ENCODE assay signal across 1 fruit fly cellular context in genomic region chr2L:10987370-10987853, dm6.
TF ChIP-seq lines count a peak whose summit lies in the region.

Gene piwi (minus strand): TSS chr2L:10987420.
Gene CG12253 (plus strand): TSS chr2L:10987806.

TF ChIP-seq in whole organism, embryonic, 481 proteins besides CTCF, POLR2A, EP300 and RAD21 (continued from another document):
- TF ChIP-seq chm (GFP tag; IDR thresholded peaks at IDR 0.05; lab: Robert Waterston, UW) (0 out of 2 replicates have a peak, but pooled peaks have one; percentile 34), CG11456 (GFP tag; IDR thresholded peaks at IDR 0.05; lab: Robert Waterston, UW) (no peak; the same call in 2 of the 3 replicates), Max (GFP tag; optimal IDR thresholded peaks at IDR 0.05; lab: Kevin White, UChicago) (peak; percentile 38), CG14014 (GFP tag; IDR thresholded peaks at IDR 0.05; lab: Robert Waterston, UW) (peak; percentile 66; the same call in 1 of the 2 replicates), exex (tag; optimal IDR thresholded peaks at IDR 0.05; lab: Kevin White, UChicago) (no peak), CG7963 (GFP tag; IDR thresholded peaks at IDR 0.05; lab: Robert Waterston, UW; ENCODE audit: partially characterized antibody) (no peak), CG8359 (GFP tag; optimal IDR thresholded peaks at IDR 0.05; lab: Kevin White, UChicago; ENCODE audit: borderline replicate concordance) (no peak), Myb (GFP tag; optimal IDR thresholded peaks at IDR 0.05; lab: Kevin White, UChicago) (peak; percentile 34), bcd (GFP tag; optimal IDR thresholded peaks at IDR 0.05; lab: Kevin White, UChicago) (no peak), fd3F (GFP tag; optimal IDR thresholded peaks at IDR 0.05; lab: Kevin White, UChicago) (peak; percentile 85), Hr3 (GFP tag; optimal IDR thresholded peaks at IDR 0.05; lab: Kevin White, UChicago) (peak; percentile 84), CG6791 (GFP tag; IDR thresholded peaks at IDR 0.05; lab: Robert Waterston, UW; ENCODE audit: partially characterized antibody) (no peak), gcm (GFP tag; optimal IDR thresholded peaks at IDR 0.05; lab: Kevin White, UChicago) (no peak), H15 (GFP tag; IDR thresholded peaks at IDR 0.05; lab: Robert Waterston, UW) (0 out of 3 replicates have a peak, but pooled peaks have one; percentile 35), ash1 (GFP tag; optimal IDR thresholded peaks at IDR 0.05; lab: Kevin White, UChicago) (no peak), repo (GFP tag; optimal IDR thresholded peaks at IDR 0.05; lab: Kevin White, UChicago) (no peak), Mad (GFP tag; optimal IDR thresholded peaks at IDR 0.05; lab: Kevin White, UChicago) (no peak), Usf (GFP tag; optimal IDR thresholded peaks at IDR 0.05; lab: Kevin White, UChicago) (peak; percentile 52), Trl (optimal IDR thresholded peaks at IDR 0.05; lab: Kevin White, UChicago) (no peak), Trl (GFP tag; optimal IDR thresholded peaks at IDR 0.05; lab: Kevin White, UChicago) (peak; percentile 20), CG10366 (GFP tag; IDR thresholded peaks at IDR 0.05; lab: Robert Waterston, UW) (peak; percentile 72; the same call in 1 of the 2 replicates), CkIIα-i1 (GFP tag; IDR thresholded peaks at IDR 0.05; lab: Robert Waterston, UW) (no peak), Doc2 (GFP tag; IDR thresholded peaks at IDR 0.05; lab: Robert Waterston, UW) (no peak), CG2678 (tag; optimal IDR thresholded peaks at IDR 0.05; lab: Kevin White, UChicago) (no peak), CG14860 (GFP tag; IDR thresholded peaks at IDR 0.05; lab: Robert Waterston, UW; ENCODE audit: partially characterized antibody) (no peak), CG17802 (tag; optimal IDR thresholded peaks at IDR 0.05; lab: Kevin White, UChicago) (no peak), Jarid2 (GFP tag; optimal IDR thresholded peaks at IDR 0.05; lab: Kevin White, UChicago) (no peak), lmd (GFP tag; IDR thresholded peaks at IDR 0.05; lab: Robert Waterston, UW) (peak; percentile 89), pros (GFP tag; optimal IDR thresholded peaks at IDR 0.05; lab: Kevin White, UChicago) (no peak), stwl (tag; optimal IDR thresholded peaks at IDR 0.05; lab: Kevin White, UChicago) (peak; percentile 51), CG14710 (tag; optimal IDR thresholded peaks at IDR 0.05; lab: Kevin White, UChicago) (peak; percentile 59), CG8924 (tag; optimal IDR thresholded peaks at IDR 0.05; lab: Kevin White, UChicago) (peak; percentile 89), MBD-R2 (GFP tag; IDR thresholded peaks at IDR 0.05; lab: Robert Waterston, UW) (peak; percentile 49), CG7987 (GFP tag; optimal IDR thresholded peaks at IDR 0.05; lab: Kevin White, UChicago) (no peak), CG10267 (tag; optimal IDR thresholded peaks at IDR 0.05; lab: Kevin White, UChicago) (peak; percentile 71), H2.0 (GFP tag; IDR thresholded peaks at IDR 0.05; lab: Robert Waterston, UW) (peak; percentile 70), pnt (GFP tag; optimal IDR thresholded peaks at IDR 0.05; lab: Kevin White, UChicago) (no peak), slbo (GFP tag; IDR thresholded peaks at IDR 0.05; lab: Robert Waterston, UW) (peak; percentile 90), CG4328 (GFP tag; optimal IDR thresholded peaks at IDR 0.05; lab: Kevin White, UChicago) (no peak), CG18619 (GFP tag; optimal IDR thresholded peaks at IDR 0.05; lab: Kevin White, UChicago) (no peak), CG6765 (GFP tag; optimal IDR thresholded peaks at IDR 0.05; lab: Kevin White, UChicago) (no peak), CG16813 (GFP tag; IDR thresholded peaks at IDR 0.05; lab: Robert Waterston, UW; ENCODE audit: partially characterized antibody) (no peak), TFAM (GFP tag; optimal IDR thresholded peaks at IDR 0.05; lab: Kevin White, UChicago) (no peak), CG13894 (tag; optimal IDR thresholded peaks at IDR 0.05; lab: Kevin White, UChicago) (no peak), CG16815 (GFP tag; optimal IDR thresholded peaks at IDR 0.05; lab: Kevin White, UChicago) (peak; percentile 72), Nf-YB (GFP tag; optimal IDR thresholded peaks at IDR 0.05; lab: Kevin White, UChicago) (peak; percentile 70), HLH54F (GFP tag; optimal IDR thresholded peaks at IDR 0.05; lab: Kevin White, UChicago) (peak; percentile 49), CG10209 (GFP tag; optimal IDR thresholded peaks at IDR 0.05; lab: Kevin White, UChicago) (no peak), Hey (tag; optimal IDR thresholded peaks at IDR 0.05; lab: Kevin White, UChicago) (no peak), CG5180 (GFP tag; optimal IDR thresholded peaks at IDR 0.05; lab: Kevin White, UChicago) (no peak), sens-2 (GFP tag; IDR thresholded peaks at IDR 0.05; lab: Robert Waterston, UW) (no peak), Six4 (GFP tag; optimal IDR thresholded peaks at IDR 0.05; lab: Kevin White, UChicago) (peak; percentile 37), CG11560 (tag; IDR thresholded peaks at IDR 0.05; lab: Robert Waterston, UW) (0 out of 3 replicates have a peak, but pooled peaks have one; percentile 51), Aef1 (GFP tag; IDR thresholded peaks at IDR 0.05; lab: Robert Waterston, UW) (no peak), CG13775 (GFP tag; optimal IDR thresholded peaks at IDR 0.05; lab: Kevin White, UChicago) (peak; percentile 86), az2 (GFP tag; optimal IDR thresholded peaks at IDR 0.05; lab: Kevin White, UChicago) (peak; percentile 74), gsb (GFP tag; IDR thresholded peaks at IDR 0.05; lab: Robert Waterston, UW) (no peak), Ada2b (GFP tag; IDR thresholded peaks at IDR 0.05; lab: Robert Waterston, UW) (peak; percentile 49; the same call in 1 of the 2 replicates), sd (tag; optimal IDR thresholded peaks at IDR 0.05; lab: Kevin White, UChicago) (no peak), Oli (tag; optimal IDR thresholded peaks at IDR 0.05; lab: Kevin White, UChicago) (no peak), Atf6 (GFP tag; IDR thresholded peaks at IDR 0.05; lab: Robert Waterston, UW) (no peak), h (optimal IDR thresholded peaks at IDR 0.05; lab: Kevin White, UChicago) (no peak), CG17328 (GFP tag; IDR thresholded peaks at IDR 0.05; lab: Robert Waterston, UW) (peak; percentile 82; the same call in 1 of the 2 replicates), CG30020 (tag; optimal IDR thresholded peaks at IDR 0.05; lab: Kevin White, UChicago) (peak; percentile 80), br (optimal IDR thresholded peaks at IDR 0.05; lab: Kevin White, UChicago) (no peak), D (optimal IDR thresholded peaks at IDR 0.05; lab: Kevin White, UChicago) (no peak), D (GFP tag; optimal IDR thresholded peaks at IDR 0.05; lab: Kevin White, UChicago) (peak; percentile 28), z (GFP tag; IDR thresholded peaks at IDR 0.05; lab: Robert Waterston, UW) (no peak), CG34224 (GFP tag; IDR thresholded peaks at IDR 0.05; lab: Robert Waterston, UW; ENCODE audit: partially characterized antibody) (no peak), phol (tag; optimal IDR thresholded peaks at IDR 0.05; lab: Kevin White, UChicago) (peak; percentile 80), chif (GFP tag; optimal IDR thresholded peaks at IDR 0.05; lab: Kevin White, UChicago) (peak; percentile 31 to 63), dan (GFP tag; IDR thresholded peaks at IDR 0.05; lab: Robert Waterston, UW) (no peak), Antp (GFP tag; optimal IDR thresholded peaks at IDR 0.05; lab: Kevin White, UChicago) (peak; percentile 7), emc (GFP tag; optimal IDR thresholded peaks at IDR 0.05; lab: Kevin White, UChicago) (no peak), Side (GFP tag; optimal IDR thresholded peaks at IDR 0.05; lab: Kevin White, UChicago) (no peak), CG2199 (GFP tag; IDR thresholded peaks at IDR 0.05; lab: Robert Waterston, UW) (no peak), CG10565 (GFP tag; optimal IDR thresholded peaks at IDR 0.05; lab: Kevin White, UChicago) (no peak), pita (GFP tag; optimal IDR thresholded peaks at IDR 0.05; lab: Kevin White, UChicago) (no peak), CG1024 (GFP tag; IDR thresholded peaks at IDR 0.05; lab: Robert Waterston, UW) (0 out of 2 replicates have a peak, but pooled peaks have one; percentile 33), cwo (GFP tag; optimal IDR thresholded peaks at IDR 0.05; lab: Kevin White, UChicago) (no peak), CG6272 (GFP tag; IDR thresholded peaks at IDR 0.05; lab: Robert Waterston, UW) (no peak), CG17568 (GFP tag; optimal IDR thresholded peaks at IDR 0.05; lab: Kevin White, UChicago) (peak; percentile 66), CG32767 (GFP tag; IDR thresholded peaks at IDR 0.05; lab: Robert Waterston, UW) (peak; percentile 81; the same call in 1 of the 2 replicates), CG1792 (GFP tag; optimal IDR thresholded peaks at IDR 0.05; lab: Kevin White, UChicago) (no peak), crp (GFP tag; optimal IDR thresholded peaks at IDR 0.05; lab: Kevin White, UChicago) (no peak), run (tag; optimal IDR thresholded peaks at IDR 0.05; lab: Kevin White, UChicago) (no peak), Fer3 (tag; optimal IDR thresholded peaks at IDR 0.05; lab: Kevin White, UChicago) (peak; percentile 47), CG3726 (GFP tag; IDR thresholded peaks at IDR 0.05; lab: Robert Waterston, UW) (no peak), mirr (GFP tag; optimal IDR thresholded peaks at IDR 0.05; lab: Kevin White, UChicago) (no peak), CG6683 (GFP tag; optimal IDR thresholded peaks at IDR 0.05; lab: Kevin White, UChicago) (no peak), CG12236 (GFP tag; optimal IDR thresholded peaks at IDR 0.05; lab: Kevin White, UChicago) (no peak), jumu (GFP tag; optimal IDR thresholded peaks at IDR 0.05; lab: Kevin White, UChicago) (no peak), inv (GFP tag; IDR thresholded peaks at IDR 0.05; lab: Robert Waterston, UW; ENCODE audit: partially characterized antibody) (no peak), nmo (GFP tag; optimal IDR thresholded peaks at IDR 0.05; lab: Kevin White, UChicago) (peak; percentile 80), Dip2 (GFP tag; IDR thresholded peaks at IDR 0.05; lab: Robert Waterston, UW) (no peak), CG32532 (GFP tag; IDR thresholded peaks at IDR 0.05; lab: Robert Waterston, UW) (peak; percentile 54), CG6654 (GFP tag; optimal IDR thresholded peaks at IDR 0.05; lab: Kevin White, UChicago) (no peak), CG7372 (GFP tag; IDR thresholded peaks at IDR 0.05; lab: Robert Waterston, UW) (no peak), E2f1 (GFP tag; IDR thresholded peaks at IDR 0.05; lab: Robert Waterston, UW) (peak; percentile 29; the same call in 1 of the 2 replicates), maf-S (GFP tag; optimal IDR thresholded peaks at IDR 0.05; lab: Kevin White, UChicago) (no peak), CG17186 (GFP tag; optimal IDR thresholded peaks at IDR 0.05; lab: Kevin White, UChicago) (no peak), CG17912 (GFP tag; optimal IDR thresholded peaks at IDR 0.05; lab: Kevin White, UChicago) (no peak), insv (GFP tag; optimal IDR thresholded peaks at IDR 0.05; lab: Kevin White, UChicago) (no peak), Camta (GFP tag; optimal IDR thresholded peaks at IDR 0.05; lab: Kevin White, UChicago) (peak; percentile 21), nerfin-1 (tag; optimal IDR thresholded peaks at IDR 0.05; lab: Kevin White, UChicago) (no peak), Eip74EF (GFP tag; optimal IDR thresholded peaks at IDR 0.05; lab: Kevin White, UChicago) (no peak), ase (GFP tag; IDR thresholded peaks at IDR 0.05; lab: Robert Waterston, UW) (no peak), Ets65A (GFP tag; lab: Kevin White, UChicago) (peak; percentile 24), Bgb (GFP tag; IDR thresholded peaks at IDR 0.05; lab: Robert Waterston, UW; ENCODE audit: partially characterized antibody) (no peak), CG9932 (GFP tag; IDR thresholded peaks at IDR 0.05; lab: Robert Waterston, UW) (peak; percentile 66), Spps (tag; optimal IDR thresholded peaks at IDR 0.05; lab: Kevin White, UChicago) (peak; percentile 14), luna (GFP tag; optimal IDR thresholded peaks at IDR 0.05; lab: Kevin White, UChicago) (no peak), CG13624 (GFP tag; optimal IDR thresholded peaks at IDR 0.05; lab: Kevin White, UChicago) (no peak), ATbp (GFP tag; optimal IDR thresholded peaks at IDR 0.05; lab: Kevin White, UChicago) (no peak), CG2712 (tag; optimal IDR thresholded peaks at IDR 0.05; lab: Kevin White, UChicago) (peak; percentile 76), otp (GFP tag; IDR thresholded peaks at IDR 0.05; lab: Robert Waterston, UW) (no peak), fd102C (GFP tag; optimal IDR thresholded peaks at IDR 0.05; lab: Kevin White, UChicago) (no peak), Gug (GFP tag; IDR thresholded peaks at IDR 0.05; lab: Robert Waterston, UW) (no peak), CG3163 (GFP tag; optimal IDR thresholded peaks at IDR 0.05; lab: Kevin White, UChicago) (no peak), CG1832 (GFP tag; optimal IDR thresholded peaks at IDR 0.05; lab: Kevin White, UChicago) (no peak), cato (GFP tag; optimal IDR thresholded peaks at IDR 0.05; lab: Kevin White, UChicago; ENCODE audit: borderline replicate concordance) (peak; percentile 61), ranshi (GFP tag; IDR thresholded peaks at IDR 0.05; lab: Robert Waterston, UW) (peak; percentile 77; the same call in 1 of the 2 replicates), CG15269 (tag; optimal IDR thresholded peaks at IDR 0.05; lab: Kevin White, UChicago) (no peak), Blimp-1 (GFP tag; optimal IDR thresholded peaks at IDR 0.05; lab: Kevin White, UChicago) (no peak), CG18262 (tag; optimal IDR thresholded peaks at IDR 0.05; lab: Kevin White, UChicago) (peak; percentile 57), CG3281 (GFP tag; optimal IDR thresholded peaks at IDR 0.05; lab: Kevin White, UChicago) (peak; percentile 31), CG2202 (tag; optimal IDR thresholded peaks at IDR 0.05; lab: Kevin White, UChicago) (peak; percentile 40), ac (GFP tag; optimal IDR thresholded peaks at IDR 0.05; lab: Kevin White, UChicago) (no peak), vnd (GFP tag; IDR thresholded peaks at IDR 0.05; lab: Robert Waterston, UW; ENCODE audit: partially characterized antibody) (no peak), ttk (GFP tag; IDR thresholded peaks at IDR 0.05; lab: Robert Waterston, UW) (peak; percentile 87), Med (GFP tag; lab: Kevin White, UChicago) (peak; percentile 58), hth (optimal IDR thresholded peaks at IDR 0.05; lab: Kevin White, UChicago) (no peak), trem (tag; optimal IDR thresholded peaks at IDR 0.05; lab: Kevin White, UChicago) (peak; percentile 44), sima (GFP tag; optimal IDR thresholded peaks at IDR 0.05; lab: Kevin White, UChicago) (no peak), Bdp1 (GFP tag; optimal IDR thresholded peaks at IDR 0.05; lab: Kevin White, UChicago) (no peak)
TF ChIP-seq in whole organism, embryonic: peak in this region for 196.
